Worm (Caenorhabditis elegans) whole organism, late embryonic: ENCODE data around the gene ceh-90.

Experiments
- C08G9.2 ChIP-seq: sonication (generic microtip); optimal IDR thresholded peaks from 2 replicates; lab custom pipeline; 2016; ENCODE audit warnings: mild to moderate bottlenecking, missing genetic modification characterization, moderate library complexity, missing compliant biosample characterization
- C38D4.7 ChIP-seq: fragments of 200-800 bp; sonication (Bioruptor generic); optimal IDR thresholded peaks from 2 replicates; lab custom pipeline; 2018; ENCODE audit warnings: mild to moderate bottlenecking, missing genetic modification characterization, moderate library complexity, missing compliant biosample characterization
- K02D7.2 ChIP-seq: sonication (generic microtip); optimal IDR thresholded peaks from 2 replicates; lab custom pipeline; 2017; ENCODE audit warnings: mild to moderate bottlenecking, missing genetic modification characterization, missing compliant biosample characterization
- T23F11.4 ChIP-seq: fragments of 200-800 bp; sonication (Bioruptor generic); optimal IDR thresholded peaks from 2 replicates; lab custom pipeline; 2018; ENCODE audit warnings: mild to moderate bottlenecking, missing genetic modification characterization, missing compliant biosample characterization
- ahr-1 ChIP-seq: sonication (generic microtip); optimal IDR thresholded peaks from 2 replicates; lab custom pipeline; 2016; ENCODE audit warnings: missing genetic modification characterization, missing compliant biosample characterization
- ceh-14 ChIP-seq: sonication (generic microtip); optimal IDR thresholded peaks from 2 replicates; lab custom pipeline; 2016; ENCODE audit warnings: missing genotype, missing genetic modification characterization, missing compliant biosample characterization
- ceh-18 ChIP-seq: sonication (generic microtip); optimal IDR thresholded peaks from 2 replicates; lab custom pipeline; 2016; ENCODE audit warnings: missing genetic modification characterization, missing compliant biosample characterization
- ceh-19 ChIP-seq: fragments of 200-800 bp; sonication (Bioruptor generic); optimal IDR thresholded peaks from 2 replicates; lab custom pipeline; 2018; ENCODE audit warnings: mild to moderate bottlenecking, missing genetic modification characterization, missing compliant biosample characterization
- ceh-2 ChIP-seq: sonication (generic microtip); optimal IDR thresholded peaks from 2 replicates; lab custom pipeline; 2016; ENCODE audit warnings: missing genotype, missing genetic modification characterization, missing compliant biosample characterization
- ceh-24 ChIP-seq: sonication (generic microtip); optimal IDR thresholded peaks from 2 replicates; lab custom pipeline; 2016; ENCODE audit warnings: mild to moderate bottlenecking, missing genetic modification characterization, missing compliant biosample characterization
- ceh-30 ChIP-seq: fragments of 150-350 bp; optimal IDR thresholded peaks from 2 replicates; lab custom pipeline; 2014; ENCODE audit warnings: missing biosample characterization, missing genetic modification characterization
- ceh-31 ChIP-seq: sonication (generic microtip); optimal IDR thresholded peaks from 2 replicates; lab custom pipeline; 2016; ENCODE audit warnings: missing genetic modification characterization, missing compliant biosample characterization
- ceh-34 ChIP-seq: sonication (generic microtip); optimal IDR thresholded peaks from 2 replicates; lab custom pipeline; 2016; ENCODE audit warnings: mild to moderate bottlenecking, missing genetic modification characterization, missing compliant biosample characterization
- ceh-45 ChIP-seq: fragments of 200-800 bp; sonication (Bioruptor generic); IDR thresholded peaks from 2 replicates; pipeline ENCODE4 v1.3.6; 2022; ENCODE audit warnings: missing genetic modification reagents, missing genetic modification characterization, missing compliant biosample characterization
- ceh-48 ChIP-seq: sonication (generic microtip); optimal IDR thresholded peaks from 2 replicates; lab custom pipeline; 2016; ENCODE audit warnings: missing genetic modification characterization, inconsistent platforms, missing compliant biosample characterization
- ceh-9 ChIP-seq: sonication (generic microtip); optimal IDR thresholded peaks from 2 replicates; lab custom pipeline; 2016; ENCODE audit warnings: mild to moderate bottlenecking, missing genetic modification characterization, inconsistent platforms, missing compliant biosample characterization
- che-1 ChIP-seq: sonication (generic microtip); optimal IDR thresholded peaks from 2 replicates; lab custom pipeline; 2016; ENCODE audit warnings: mild to moderate bottlenecking, missing genetic modification characterization, missing compliant biosample characterization
- dve-1 ChIP-seq: sonication (generic microtip); optimal IDR thresholded peaks from 2 replicates; lab custom pipeline; 2017; ENCODE audit warnings: antibody characterized with exemption, mild to moderate bottlenecking, missing genetic modification characterization, missing compliant biosample characterization
- elt-2 ChIP-seq: sonication (generic microtip); optimal IDR thresholded peaks from 2 replicates; lab custom pipeline; 2016; ENCODE audit warnings: missing genetic modification reagents, missing genetic modification characterization, missing compliant biosample characterization
- elt-4 ChIP-seq: sonication (generic microtip); optimal IDR thresholded peaks from 2 replicates; lab custom pipeline; 2016; ENCODE audit warnings: missing genetic modification characterization, missing compliant biosample characterization
- ets-4 ChIP-seq: sonication (generic microtip); optimal IDR thresholded peaks from 2 replicates; lab custom pipeline; 2016; ENCODE audit warnings: missing genetic modification characterization, missing compliant biosample characterization
- eyg-1 ChIP-seq: sonication (generic microtip); optimal IDR thresholded peaks from 2 replicates; lab custom pipeline; 2016; ENCODE audit warnings: missing genotype, missing genetic modification characterization, missing compliant biosample characterization
- fax-1 ChIP-seq: sonication (generic microtip); optimal IDR thresholded peaks from 2 replicates; lab custom pipeline; 2016; ENCODE audit warnings: missing genotype, missing genetic modification characterization, missing compliant biosample characterization
- fkh-10 ChIP-seq: fragments of 150-350 bp; optimal IDR thresholded peaks from 2 replicates; lab custom pipeline; 2014; ENCODE audit warnings: missing biosample characterization, missing genetic modification reagents, missing genetic modification characterization
- hlh-13 ChIP-seq: fragments of 200-800 bp; sonication (Bioruptor generic); optimal IDR thresholded peaks from 2 replicates; lab custom pipeline; 2018; ENCODE audit warnings: mild to moderate bottlenecking, missing genetic modification characterization, missing compliant biosample characterization
- hlh-15 ChIP-seq: sonication (generic microtip); optimal IDR thresholded peaks from 2 replicates; lab custom pipeline; 2016; ENCODE audit warnings: missing genetic modification characterization, missing compliant biosample characterization
- hlh-6 ChIP-seq: sonication (generic microtip); optimal IDR thresholded peaks from 2 replicates; lab custom pipeline; 2016; ENCODE audit warnings: missing genotype, missing genetic modification characterization, missing compliant biosample characterization
- hlh-8 ChIP-seq: sonication (generic microtip); optimal IDR thresholded peaks from 2 replicates; lab custom pipeline; 2016; ENCODE audit warnings: missing genotype, missing genetic modification characterization, missing compliant biosample characterization
- lim-6 ChIP-seq: sonication (generic microtip); optimal IDR thresholded peaks from 2 replicates; lab custom pipeline; 2016; ENCODE audit warnings: missing genetic modification characterization, missing compliant biosample characterization
- lin-11 ChIP-seq: fragments of 200-800 bp; sonication (Bioruptor generic); optimal IDR thresholded peaks from 2 replicates; lab custom pipeline; 2018; ENCODE audit warnings: mild to moderate bottlenecking, missing genetic modification characterization, missing compliant biosample characterization
- madf-2 ChIP-seq: sonication (generic microtip); optimal IDR thresholded peaks from 2 replicates; lab custom pipeline; 2017; ENCODE audit warnings: missing genetic modification characterization, missing compliant biosample characterization
- nfya-1 ChIP-seq: sonication (generic microtip); optimal IDR thresholded peaks from 2 replicates; lab custom pipeline; 2017; ENCODE audit warnings: missing genetic modification characterization, mild to moderate bottlenecking, missing compliant biosample characterization, antibody characterized with exemption, moderate library complexity
- nhr-232 ChIP-seq: sonication (generic microtip); optimal IDR thresholded peaks from 2 replicates; lab custom pipeline; 2016; ENCODE audit warnings: missing genetic modification characterization, missing compliant biosample characterization
- odd-2 ChIP-seq: sonication (generic microtip); optimal IDR thresholded peaks from 2 replicates; lab custom pipeline; 2017; ENCODE audit warnings: antibody characterized with exemption, mild to moderate bottlenecking, missing genetic modification characterization, missing compliant biosample characterization
- pag-3 ChIP-seq: sonication (generic microtip); optimal IDR thresholded peaks from 2 replicates; lab custom pipeline; 2016; ENCODE audit warnings: missing compliant biosample characterization, missing genetic modification characterization, borderline replicate concordance
- pha-2 ChIP-seq: sonication (generic microtip); optimal IDR thresholded peaks from 2 replicates; lab custom pipeline; 2017; ENCODE audit warnings: mild to moderate bottlenecking, missing genetic modification characterization, missing compliant biosample characterization
- pqm-1 ChIP-seq: sonication (generic microtip); optimal IDR thresholded peaks from 2 replicates; lab custom pipeline; 2016; ENCODE audit warnings: missing genetic modification characterization, missing compliant biosample characterization
- pros-1 ChIP-seq: fragments of 150-350 bp; optimal IDR thresholded peaks from 2 replicates; lab custom pipeline; 2014; ENCODE audit warnings: missing biosample characterization, missing genetic modification reagents, missing genetic modification characterization
- sdc-2 ChIP-seq: sonication (generic microtip); optimal IDR thresholded peaks from 2 replicates; lab custom pipeline; 2016; ENCODE audit warnings: missing genotype, missing genetic modification characterization, missing compliant biosample characterization
- tbx-2 ChIP-seq: sonication (generic microtip); optimal IDR thresholded peaks from 2 replicates; lab custom pipeline; 2016; ENCODE audit warnings: missing genetic modification characterization, missing compliant biosample characterization
- tbx-7 ChIP-seq: sonication (generic microtip); optimal IDR thresholded peaks from 2 replicates; lab custom pipeline; 2016; ENCODE audit warnings: missing genotype, missing genetic modification characterization, missing compliant biosample characterization
- unc-42 ChIP-seq: sonication (generic microtip); optimal IDR thresholded peaks from 2 replicates; lab custom pipeline; 2016; ENCODE audit warnings: missing genotype, missing genetic modification characterization, missing compliant biosample characterization
- unc-55 ChIP-seq: sonication (generic microtip); optimal IDR thresholded peaks from 2 replicates; lab custom pipeline; 2017; ENCODE audit warnings: missing biosample characterization, missing genetic modification reagents, missing genetic modification characterization
- ztf-16 ChIP-seq: sonication (generic microtip); optimal IDR thresholded peaks from 2 replicates; lab custom pipeline; 2017; ENCODE audit warnings: missing genetic modification characterization, missing compliant biosample characterization

ceh-90 gene

DNA sequence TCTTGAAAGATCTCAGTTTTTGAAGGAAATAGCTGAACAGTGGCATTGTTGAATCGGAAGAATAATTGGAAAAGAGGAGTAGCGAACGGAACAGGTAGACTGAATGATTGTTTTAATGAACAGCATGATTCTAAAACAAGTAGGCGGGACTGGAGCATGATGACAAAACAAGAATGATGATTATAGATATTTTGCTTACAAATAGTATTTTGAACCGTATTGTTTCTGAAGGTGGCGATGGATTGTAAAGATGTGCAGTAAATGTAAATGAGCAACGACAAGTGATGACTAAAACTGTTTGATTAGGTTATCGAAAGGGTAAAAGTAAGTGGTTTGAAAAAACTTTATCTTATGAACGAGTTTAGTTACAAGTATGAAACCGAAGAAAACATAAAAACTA, 22.6 kb downstream of the ceh-90 start, which contains the start of gene F28H6.8:
Gene F28H6.8, minus strand, starts transcription at position 101 of the 400 bp plus-strand sequence.
- TF ChIP-seq tbx-7 = no peak
- TF ChIP-seq tbx-2 = no peak
- TF ChIP-seq ceh-24 (tag; lab: Kevin White, UChicago) = no peak
- TF ChIP-seq unc-55 = no peak
- TF ChIP-seq pha-2 (tag; lab: Kevin White, UChicago) = no peak
- no peak for TF ChIP-seq pag-3 (tag; lab: Kevin White, UChicago)
- no peak for TF ChIP-seq eyg-1 (tag; lab: Kevin White, UChicago)

DNA sequence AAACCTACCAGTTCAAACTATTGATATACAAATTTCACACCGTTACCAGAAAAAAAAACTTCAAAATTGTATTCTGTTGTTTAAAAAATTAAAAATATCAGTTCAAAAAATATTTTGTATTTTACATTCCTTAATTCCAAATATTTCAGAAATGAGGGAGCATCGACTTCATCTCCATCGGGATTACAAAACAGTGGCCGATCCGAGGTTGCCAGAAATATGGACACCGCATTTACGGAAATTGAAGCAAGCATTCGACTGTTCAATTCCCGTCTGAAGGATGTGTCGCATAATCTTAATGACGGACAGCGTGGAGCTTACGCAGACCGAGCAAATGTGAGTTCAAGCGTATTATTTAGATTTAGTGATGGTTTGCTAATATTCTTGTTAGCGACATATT, 24.1 kb downstream of the ceh-90 start:
- TF ChIP-seq elt-4 (no peak), fkh-10 (no peak), eyg-1 (tag; lab: Kevin White, UChicago) (no peak), hlh-6 (no peak), ceh-30 (tag; lab: Kevin White, UChicago) (no peak), sdc-2 (tag; lab: Kevin White, UChicago) (no peak), ahr-1 (tag; lab: Kevin White, UChicago) (no peak), unc-42 (no peak), pag-3 (tag; lab: Kevin White, UChicago) (no peak), elt-2 (tag; lab: Kevin White, UChicago) (no peak), pros-1 (tag; lab: Kevin White, UChicago) (no peak), ceh-9 (tag; lab: Kevin White, UChicago) (no peak), ceh-14 (tag; lab: Kevin White, UChicago) (no peak), C38D4.7 (no peak), ceh-18 (tag; lab: Kevin White, UChicago) (no peak), ceh-48 (tag; lab: Kevin White, UChicago) (no peak), ceh-19 (no peak), che-1 (no peak), pqm-1 (tag; lab: Kevin White, UChicago) (no peak)

DNA sequence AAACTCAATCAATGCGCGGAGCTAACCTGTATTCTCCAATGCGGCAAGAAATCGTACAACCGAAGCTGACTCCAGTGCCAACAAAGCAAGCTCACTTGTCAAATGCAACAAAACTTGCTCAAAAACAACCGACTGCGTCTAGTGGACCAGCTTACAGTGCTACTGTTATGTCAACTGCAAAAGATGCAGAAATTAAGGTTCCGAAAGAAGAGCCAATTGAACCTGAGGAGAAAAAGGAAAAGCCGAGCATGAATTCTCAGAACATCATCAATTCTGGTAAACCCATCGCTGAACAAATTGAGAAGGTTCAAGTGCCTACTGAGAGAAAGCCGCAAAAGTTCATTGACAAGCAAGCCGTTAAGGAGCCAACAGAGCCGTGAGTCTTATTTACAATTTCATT, 25.3 kb downstream of the ceh-90 start:
- TF ChIP-seq lim-6 = no peak
- no peak for TF ChIP-seq ztf-16 (tag; lab: Kevin White, UChicago)
- no peak for TF ChIP-seq elt-4
- no peak for TF ChIP-seq ceh-45
- TF ChIP-seq ets-4 (tag; lab: Kevin White, UChicago) = no peak
- no peak for TF ChIP-seq ceh-34 (tag; lab: Kevin White, UChicago)
- no peak for TF ChIP-seq T23F11.4
- TF ChIP-seq pros-1 (tag; lab: Kevin White, UChicago) = no peak
- TF ChIP-seq ceh-31 = no peak
- no peak for TF ChIP-seq hlh-15 (tag; lab: Kevin White, UChicago)
- no peak for TF ChIP-seq ceh-2 (tag; lab: Kevin White, UChicago)
- no peak for TF ChIP-seq odd-2 (tag; lab: Kevin White, UChicago)
- no peak for TF ChIP-seq dve-1 (tag; lab: Kevin White, UChicago)
- no peak for TF ChIP-seq K02D7.2 (tag; lab: Kevin White, UChicago)
- no peak for TF ChIP-seq madf-2 (tag; lab: Kevin White, UChicago)
- no peak for TF ChIP-seq fax-1 (tag; lab: Kevin White, UChicago)

DNA sequence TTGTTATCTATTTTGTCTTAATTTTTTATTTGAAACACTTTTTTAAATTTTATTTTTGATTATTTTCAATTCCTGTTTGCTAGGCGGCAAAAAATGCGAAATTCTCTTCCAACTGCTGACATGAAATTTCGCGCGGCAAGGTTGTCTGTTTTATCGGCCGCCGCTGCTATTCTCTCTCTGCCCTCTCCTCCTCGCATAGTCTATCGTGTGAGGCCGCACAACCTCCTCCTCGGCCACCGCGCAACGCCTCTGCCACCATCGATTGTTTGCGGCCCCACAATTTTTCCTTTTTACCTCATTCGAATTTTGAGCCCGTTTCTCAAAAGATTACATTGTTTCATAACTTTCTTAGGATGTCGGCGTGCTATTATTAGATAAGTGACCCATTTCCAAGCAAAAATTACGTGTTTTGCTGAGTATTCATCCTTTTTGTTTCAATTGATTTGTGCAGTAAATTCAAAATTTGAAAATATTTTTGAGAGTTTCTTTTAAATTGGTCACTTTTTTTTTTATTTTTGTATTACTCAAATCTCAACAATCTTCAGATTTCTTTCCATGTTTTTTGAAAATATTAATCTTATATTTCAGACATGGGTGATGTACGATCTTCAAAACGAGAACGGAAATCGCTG, 29.4 kb downstream of the ceh-90 start, which contains the start of gene F28H6.4:
Gene F28H6.4, plus strand, starts transcription at position 582 of the 632 bp plus-strand sequence.
- no peak for TF ChIP-seq hlh-8
- no peak for TF ChIP-seq lin-11 (tag; lab: Kevin White, UChicago)
- TF ChIP-seq pros-1 (tag; lab: Kevin White, UChicago) = no peak
- TF ChIP-seq ceh-18 (tag; lab: Kevin White, UChicago) = peak; percentile 5
- TF ChIP-seq ets-4 (tag; lab: Kevin White, UChicago) = peak; percentile 28
- TF ChIP-seq ceh-31 = peak; percentile 69
- no peak for TF ChIP-seq hlh-15 (tag; lab: Kevin White, UChicago)
- TF ChIP-seq pag-3 (tag; lab: Kevin White, UChicago) = no peak
- no peak for TF ChIP-seq madf-2 (tag; lab: Kevin White, UChicago)
- peak; percentile 51 for TF ChIP-seq C08G9.2 (tag; lab: Kevin White, UChicago)
- no peak for TF ChIP-seq nhr-232
- TF ChIP-seq tbx-2 = peak; percentile 35
- peak; percentile 14 for TF ChIP-seq ceh-2 (tag; lab: Kevin White, UChicago)
- no peak for TF ChIP-seq hlh-13 (GFP tag; lab: Kevin White, UChicago)
- peak; percentile 45 for TF ChIP-seq ceh-48 (tag; lab: Kevin White, UChicago)
- TF ChIP-seq lim-6 = no peak
- TF ChIP-seq nfya-1 (tag; lab: Kevin White, UChicago) = peak; percentile 28
- TF ChIP-seq fax-1 (tag; lab: Kevin White, UChicago) = no peak
